Fruit fly (Drosophila melanogaster) whole organism, embryonic: Measurements from ENCODE around the gene CG9372.

Source experiments
- Adf1 ChIP-seq: fragments of 200-800 bp; sonication (Bioruptor generic); IDR thresholded peaks from 2 replicates; pipeline ENCODE4 v1.3.6; 2022; ENCODE audit warnings: missing biosample characterization, missing genetic modification characterization
- C15 ChIP-seq: fragments of 200-800 bp; sonication (Bioruptor generic); IDR thresholded peaks from 3 replicates; pipeline ENCODE4 v1.3.6; 2022; ENCODE audit warnings: missing biosample characterization, missing genetic modification characterization
- CG10274 ChIP-seq: fragments of 200-800 bp; sonication (Bioruptor generic); optimal IDR thresholded peaks from 3 replicates; lab custom pipeline; 2017; ENCODE audit warnings: missing biosample characterization, mild to moderate bottlenecking, missing genetic modification characterization
- CG10366 ChIP-seq: fragments of 200-800 bp; sonication (Bioruptor generic); IDR thresholded peaks from 2 replicates; pipeline ENCODE4 v1.3.6; 2022; ENCODE audit warnings: missing biosample characterization, missing genetic modification characterization
- CG10462 ChIP-seq: fragments of 200-800 bp; sonication (Bioruptor generic); optimal IDR thresholded peaks from 2 replicates; lab custom pipeline; 2016; ENCODE audit warnings: missing biosample characterization, missing genetic modification characterization
- CG11093 ChIP-seq: fragments of 200-800 bp; sonication (Bioruptor generic); IDR thresholded peaks from 3 replicates; pipeline ENCODE4 v1.3.6; 2022; ENCODE audit warnings: missing biosample characterization, missing genetic modification characterization
- CG12744 ChIP-seq: fragments of 200-800 bp; sonication (Bioruptor generic); optimal IDR thresholded peaks from 2 replicates; lab custom pipeline; 2016; ENCODE audit warnings: missing biosample characterization, missing genetic modification characterization
- CG12769 ChIP-seq: fragments of 200-800 bp; sonication (Bioruptor generic); optimal IDR thresholded peaks from 2 replicates; lab custom pipeline; 2019; ENCODE audit warnings: missing biosample characterization, mild to moderate bottlenecking, missing genetic modification characterization, moderate library complexity
- CG12942 ChIP-seq: fragments of 200-800 bp; sonication (Bioruptor generic); optimal IDR thresholded peaks from 3 replicates; lab custom pipeline; 2016; ENCODE audit warnings: missing biosample characterization, missing genetic modification characterization
- CG13424 ChIP-seq: fragments of 200-800 bp; sonication (Bioruptor generic); optimal IDR thresholded peaks from 2 replicates; lab custom pipeline; 2019; ENCODE audit warnings: missing biosample characterization, mild to moderate bottlenecking, missing genetic modification characterization, moderate library complexity
- CG13624 ChIP-seq: fragments of 200-800 bp; sonication (Bioruptor generic); optimal IDR thresholded peaks from 2 replicates; lab custom pipeline; 2016; ENCODE audit warnings: missing biosample characterization, missing genetic modification characterization
- CG14965 ChIP-seq: fragments of 200-800 bp; sonication (Bioruptor generic); optimal IDR thresholded peaks from 2 replicates; lab custom pipeline; 2016; ENCODE audit warnings: missing biosample characterization, missing genetic modification characterization, borderline replicate concordance
- CG18764 ChIP-seq: fragments of 200-800 bp; sonication (Bioruptor generic); optimal IDR thresholded peaks from 3 replicates; lab custom pipeline; 2016; ENCODE audit warnings: missing biosample characterization, missing genetic modification characterization
- CG2199 ChIP-seq: fragments of 200-800 bp; sonication (Bioruptor generic); IDR thresholded peaks from 3 replicates; pipeline ENCODE4 v1.3.6; 2022; ENCODE audit warnings: missing biosample characterization, missing genetic modification characterization
- CG2889 ChIP-seq: fragments of 200-800 bp; sonication (Bioruptor generic); IDR thresholded peaks from 3 replicates; pipeline ENCODE4 v1.3.6; 2022; ENCODE audit warnings: missing biosample characterization, missing genetic modification characterization
- CG30431 ChIP-seq: fragments of 200-800 bp; sonication (Bioruptor generic); optimal IDR thresholded peaks from 2 replicates; lab custom pipeline; 2017; ENCODE audit warnings: missing biosample characterization, missing genetic modification characterization
- CG32532 ChIP-seq: fragments of 200-800 bp; sonication (Bioruptor generic); IDR thresholded peaks from 2 replicates; pipeline ENCODE4 v1.3.6; 2022; ENCODE audit warnings: missing biosample characterization, missing genetic modification characterization
- CG33557 ChIP-seq: fragments of 200-800 bp; sonication (Bioruptor generic); optimal IDR thresholded peaks from 2 replicates; lab custom pipeline; 2019; ENCODE audit warnings: missing biosample characterization, mild to moderate bottlenecking, missing genetic modification characterization, moderate library complexity
- CG3726 ChIP-seq: fragments of 200-800 bp; sonication (Bioruptor generic); IDR thresholded peaks from 3 replicates; pipeline ENCODE4, ENCODE4 v1.3.6; 2022; ENCODE audit warnings: missing biosample characterization, missing genetic modification characterization
- CG4730 ChIP-seq: fragments of 200-800 bp; sonication (Bioruptor generic); IDR thresholded peaks from 2 replicates; pipeline ENCODE4 v1.3.6; 2022; ENCODE audit warnings: missing biosample characterization, missing genetic modification characterization
- CG6175 ChIP-seq: fragments of 200-800 bp; sonication (Bioruptor generic); IDR thresholded peaks from 3 replicates; pipeline ENCODE4 v1.3.6; 2022; ENCODE audit warnings: missing biosample characterization, missing genetic modification characterization
- CG6791 ChIP-seq: fragments of 200-800 bp; sonication (Bioruptor generic); IDR thresholded peaks from 3 replicates; pipeline ENCODE4 v1.3.6; 2022; ENCODE audit warnings: missing biosample characterization, missing genetic modification characterization; ENCODE audit not compliant: partially characterized antibody
- CG7357 ChIP-seq: fragments of 200-800 bp; sonication (Bioruptor generic); IDR thresholded peaks from 3 replicates; pipeline ENCODE4 v1.3.6; 2022; ENCODE audit warnings: missing biosample characterization, missing genetic modification characterization
- CG7745 ChIP-seq: fragments of 200-800 bp; sonication (Bioruptor generic); optimal IDR thresholded peaks from 2 replicates; lab custom pipeline; 2018; ENCODE audit warnings: missing biosample characterization, mild to moderate bottlenecking, missing genetic modification characterization, moderate library complexity
- CG8388 ChIP-seq: fragments of 200-800 bp; sonication (Bioruptor generic); optimal IDR thresholded peaks from 2 replicates; lab custom pipeline; 2019; ENCODE audit warnings: missing biosample characterization, mild to moderate bottlenecking, missing genetic modification characterization, moderate library complexity
- CG8765 ChIP-seq: fragments of 200-800 bp; sonication (Bioruptor generic); IDR thresholded peaks from 2 replicates; pipeline ENCODE4 v1.3.6; 2022; ENCODE audit warnings: missing biosample characterization, missing genetic modification characterization
- CG9727 ChIP-seq: fragments of 200-800 bp; sonication (Bioruptor generic); optimal IDR thresholded peaks from 3 replicates; lab custom pipeline; 2017; ENCODE audit warnings: missing biosample characterization, mild to moderate bottlenecking, missing genetic modification characterization
- Dek ChIP-seq: fragments of 200-800 bp; sonication (Bioruptor generic); optimal IDR thresholded peaks from 3 replicates; lab custom pipeline; 2019; ENCODE audit warnings: missing biosample characterization, mild to moderate bottlenecking, missing genetic modification characterization, moderate library complexity
- Hey ChIP-seq: fragments of 200-800 bp; sonication (Bioruptor generic); optimal IDR thresholded peaks from 3 replicates; lab custom pipeline; 2018; ENCODE audit warnings: missing biosample characterization, mild to moderate bottlenecking, missing genetic modification characterization
- Lhr ChIP-seq: fragments of 200-800 bp; sonication (Bioruptor generic); optimal IDR thresholded peaks from 3 replicates; lab custom pipeline; 2017; ENCODE audit warnings: mild to moderate bottlenecking, missing biosample characterization, missing genetic modification reagents, missing genetic modification characterization
- NK7.1 ChIP-seq: fragments of 200-800 bp; sonication (Bioruptor generic); optimal IDR thresholded peaks from 3 replicates; lab custom pipeline; 2016; ENCODE audit warnings: missing biosample characterization, missing genetic modification characterization
- Opbp ChIP-seq: fragments of 200-800 bp; sonication (Bioruptor generic); IDR thresholded peaks from 3 replicates; pipeline ENCODE4 v1.3.6; 2022; ENCODE audit warnings: missing biosample characterization, missing genetic modification characterization; ENCODE audit not compliant: partially characterized antibody
- Sox102F ChIP-seq: fragments of 200-800 bp; sonication (Bioruptor generic); optimal IDR thresholded peaks from 2 replicates; lab custom pipeline; 2018; ENCODE audit warnings: missing biosample characterization, mild to moderate bottlenecking, missing genetic modification characterization, moderate library complexity
- Taf1 ChIP-seq: fragments of 200-800 bp; sonication (Bioruptor generic); IDR thresholded peaks from 2 replicates; pipeline ENCODE4 v1.3.6; 2022; ENCODE audit warnings: missing biosample characterization, missing genetic modification characterization
- Vsx1 ChIP-seq: fragments of 200-800 bp; sonication (Bioruptor generic); optimal IDR thresholded peaks from 2 replicates; lab custom pipeline; 2017; ENCODE audit warnings: missing biosample characterization, mild to moderate bottlenecking, missing genetic modification characterization, missing genetic modification reagents
- ap ChIP-seq: fragments of 200-800 bp; sonication (Bioruptor generic); IDR thresholded peaks from 2 replicates; pipeline ENCODE4 v1.3.6; 2022; ENCODE audit warnings: missing biosample characterization, missing genetic modification characterization
- ato ChIP-seq: fragments of 200-800 bp; sonication (Bioruptor generic); IDR thresholded peaks from 2 replicates; pipeline ENCODE4 v1.3.6; 2022; ENCODE audit warnings: missing biosample characterization, missing genetic modification characterization; ENCODE audit not compliant: partially characterized antibody
- bsh ChIP-seq, 2 experiments: fragments of 200-800 bp; sonication (Bioruptor generic); optimal IDR thresholded peaks; 2 replicates each; lab custom pipeline; 2017 to 2018; ENCODE audit warnings: mild to moderate bottlenecking in 2 of 2, missing biosample characterization in 2 of 2, missing genetic modification characterization in 2 of 2, moderate library complexity in 1 of 2
- btn ChIP-seq: fragments of 200-800 bp; sonication (Bioruptor generic); optimal IDR thresholded peaks from 2 replicates; lab custom pipeline; 2016; ENCODE audit warnings: missing biosample characterization, missing genetic modification characterization
- disco-r ChIP-seq: fragments of 200-800 bp; sonication (Bioruptor generic); optimal IDR thresholded peaks from 2 replicates; lab custom pipeline; 2016; ENCODE audit warnings: missing biosample characterization, missing genetic modification characterization
- eve ChIP-seq, 2 experiments: fragments of >200 bp; optimal IDR thresholded peaks; 2 replicates each; lab custom pipeline; 2017; ENCODE audit warnings: missing biosample characterization in 2 of 2, missing genetic modification characterization in 2 of 2
- fu2 ChIP-seq: fragments of 200-800 bp; sonication (Bioruptor generic); optimal IDR thresholded peaks from 2 replicates; lab custom pipeline; 2016; ENCODE audit warnings: missing biosample characterization, missing genetic modification characterization
- jigr1 ChIP-seq: fragments of 200-800 bp; sonication (Bioruptor generic); IDR thresholded peaks from 3 replicates; pipeline ENCODE4 v1.3.6; 2022; ENCODE audit warnings: missing biosample characterization, missing genetic modification characterization
- klu ChIP-seq: fragments of 200-800 bp; sonication (Bioruptor generic); IDR thresholded peaks from 2 replicates; pipeline ENCODE4 v1.3.6; 2022; ENCODE audit warnings: missing biosample characterization, missing genetic modification characterization
- luna ChIP-seq: fragments of 200-800 bp; sonication (Bioruptor generic); optimal IDR thresholded peaks from 2 replicates; lab custom pipeline; 2016; ENCODE audit warnings: missing biosample characterization, missing genetic modification characterization
- mld ChIP-seq: fragments of 200-800 bp; sonication (Bioruptor generic); IDR thresholded peaks from 3 replicates; pipeline ENCODE4 v1.3.6; 2022; ENCODE audit warnings: missing biosample characterization, missing genetic modification characterization; ENCODE audit not compliant: partially characterized antibody
- otp ChIP-seq: fragments of 200-800 bp; sonication (Bioruptor generic); IDR thresholded peaks from 3 replicates; pipeline ENCODE4, ENCODE4 v1.3.6; 2022; ENCODE audit warnings: missing biosample characterization, missing genetic modification characterization
- pum ChIP-seq: fragments of 200-800 bp; sonication (Bioruptor generic); optimal IDR thresholded peaks from 2 replicates; lab custom pipeline; 2016; ENCODE audit warnings: missing biosample characterization, missing genetic modification characterization
- sim ChIP-seq: fragments of 200-800 bp; sonication (Bioruptor generic); IDR thresholded peaks from 2 replicates; pipeline ENCODE4 v1.3.6; 2022; ENCODE audit warnings: missing biosample characterization, missing genetic modification characterization
- zfh1 ChIP-seq: fragments of 200-800 bp; sonication (Bioruptor generic); IDR thresholded peaks from 3 replicates; pipeline ENCODE4 v1.3.6; 2022; ENCODE audit warnings: missing biosample characterization, missing genetic modification characterization

Gene CG9372

DNA sequence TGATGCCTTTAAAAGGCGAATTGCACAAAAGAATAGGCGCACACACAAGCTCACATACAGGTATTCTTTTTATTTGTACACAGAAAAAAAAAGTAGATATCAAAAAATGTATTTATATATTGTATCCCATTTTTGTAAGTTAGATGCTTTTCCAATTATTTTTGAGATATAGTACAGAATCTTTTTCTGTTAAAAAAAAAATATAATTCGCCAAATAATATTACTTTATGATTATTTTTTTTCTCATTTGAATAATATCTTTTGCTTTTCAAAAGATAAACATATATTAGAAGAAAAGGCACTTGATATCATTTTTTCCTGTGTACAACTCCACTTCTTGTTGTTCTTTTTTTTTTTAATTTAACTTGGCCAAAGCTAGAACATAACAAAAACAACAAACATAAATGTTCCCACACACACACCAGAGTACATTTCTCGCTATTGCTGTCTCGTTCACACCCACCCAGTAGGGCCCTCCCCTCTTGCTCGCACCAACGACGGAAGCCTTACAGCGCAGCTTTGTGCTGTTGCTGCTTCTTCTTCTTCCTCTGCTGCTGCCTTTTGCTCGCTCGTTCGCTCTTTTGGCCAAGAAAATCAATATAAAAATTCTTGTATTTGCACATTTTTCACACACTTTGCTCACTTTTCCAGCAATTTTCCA is 28.9 kb downstream of the CG9372 start (continued):
- no peak for TF ChIP-seq Hey
- TF ChIP-seq CG4730 (GFP tag; lab: Robert Waterston, UW), result peak; percentile 74
- no peak for TF ChIP-seq CG6791 (GFP tag; lab: Robert Waterston, UW)
- peak; percentile 74 for TF ChIP-seq Adf1
- no peak; the same call in 1 of the 2 replicates for TF ChIP-seq klu (GFP tag; lab: Robert Waterston, UW)
- TF ChIP-seq zfh1, result no peak
- TF ChIP-seq eve (GFP tag; optimal IDR thresholded peaks at IDR 0.05; lab: Kevin White, UChicago), result peak in 1 of 2 experiments; percentile 71
- TF ChIP-seq CG13424 (tag; lab: Kevin White, UChicago), result peak; percentile 63
- peak; percentile 78 for TF ChIP-seq CG8388 (GFP tag; lab: Kevin White, UChicago)
- no peak; the same call in 1 of the 2 replicates for TF ChIP-seq ap (GFP tag; lab: Robert Waterston, UW)
- TF ChIP-seq CG7357 (GFP tag; lab: Robert Waterston, UW), result peak; percentile 75; the same call in 2 of the 3 replicates
- no peak for TF ChIP-seq jigr1
- TF ChIP-seq CG10274 (GFP tag; lab: Kevin White, UChicago), result no peak
- no peak for TF ChIP-seq NK7.1 (GFP tag; lab: Kevin White, UChicago)
- TF ChIP-seq fu2 (GFP tag; lab: Kevin White, UChicago), result no peak
- TF ChIP-seq CG14965, result no peak
- TF ChIP-seq Lhr (GFP tag; lab: Kevin White, UChicago), result no peak
- no peak for TF ChIP-seq CG33557 (GFP tag; lab: Kevin White, UChicago)
- no peak for TF ChIP-seq CG2199
- TF ChIP-seq CG10462 (GFP tag; lab: Kevin White, UChicago), result no peak
- peak; percentile 1 for TF ChIP-seq CG12942 (GFP tag; lab: Kevin White, UChicago)
- no peak for TF ChIP-seq disco-r (GFP tag; lab: Kevin White, UChicago)
- peak; percentile 61 for TF ChIP-seq CG18764 (GFP tag; lab: Kevin White, UChicago)
- no peak for TF ChIP-seq Opbp (GFP tag; lab: Robert Waterston, UW)
- 0 out of 2 replicates have a peak, but pooled peaks have one; percentile 25 for TF ChIP-seq Taf1 (GFP tag; lab: Robert Waterston, UW)
- TF ChIP-seq CG9727, result peak; percentile 84
- TF ChIP-seq CG6175 (GFP tag; lab: Robert Waterston, UW), result 0 out of 3 replicates have a peak, but pooled peaks have one; percentile 12
- TF ChIP-seq CG13624, result no peak
- no peak for TF ChIP-seq CG12769
- no peak for TF ChIP-seq ato
- TF ChIP-seq sim, result peak; percentile 67
- TF ChIP-seq Dek (tag; lab: Kevin White, UChicago), result peak; percentile 84
- peak; percentile 69 for TF ChIP-seq Sox102F
- TF ChIP-seq CG11093 (GFP tag; lab: Robert Waterston, UW), result no peak; the same call in 2 of the 3 replicates
- TF ChIP-seq CG3726 (GFP tag; lab: Robert Waterston, UW), result no peak
- no peak for TF ChIP-seq Vsx1 (GFP tag; lab: Kevin White, UChicago)
- TF ChIP-seq CG12744 (GFP tag; lab: Kevin White, UChicago), result no peak
- no peak for TF ChIP-seq otp (GFP tag; lab: Robert Waterston, UW)
- TF ChIP-seq C15, result 0 out of 3 replicates have a peak, but pooled peaks have one; percentile 50
- TF ChIP-seq mld (GFP tag; lab: Robert Waterston, UW), result no peak
- no peak for TF ChIP-seq CG10366
- no peak for TF ChIP-seq pum
- TF ChIP-seq btn (GFP tag; lab: Kevin White, UChicago), result no peak
- no peak for TF ChIP-seq CG7745 (tag; lab: Kevin White, UChicago)
- no peak for TF ChIP-seq CG30431 (GFP tag; lab: Kevin White, UChicago)
- peak; percentile 89 for TF ChIP-seq CG32532 (GFP tag; lab: Robert Waterston, UW)
- no peak for TF ChIP-seq CG8765 (GFP tag; lab: Robert Waterston, UW)
- no peak for TF ChIP-seq CG2889 (GFP tag; lab: Robert Waterston, UW)
- no peak for TF ChIP-seq luna (GFP tag; lab: Kevin White, UChicago)
- TF ChIP-seq bsh (GFP tag; optimal IDR thresholded peaks at IDR 0.05; lab: Kevin White, UChicago), result peak in 1 of 2 experiments; percentile 80
